Fruit fly (Drosophila melanogaster) S2 (cell line): ENCODE results near the gene Ser12.

ENCODE experiments used
- CG8478 ChIP-seq: fragments of >200 bp; optimal IDR thresholded peaks from 2 replicates; lab custom pipeline; 2018
- CTCF ChIP-seq, 2 experiments: fragments of >200 bp; optimal IDR thresholded peaks; 2 replicates each; lab custom pipeline; 2018

DNA sequence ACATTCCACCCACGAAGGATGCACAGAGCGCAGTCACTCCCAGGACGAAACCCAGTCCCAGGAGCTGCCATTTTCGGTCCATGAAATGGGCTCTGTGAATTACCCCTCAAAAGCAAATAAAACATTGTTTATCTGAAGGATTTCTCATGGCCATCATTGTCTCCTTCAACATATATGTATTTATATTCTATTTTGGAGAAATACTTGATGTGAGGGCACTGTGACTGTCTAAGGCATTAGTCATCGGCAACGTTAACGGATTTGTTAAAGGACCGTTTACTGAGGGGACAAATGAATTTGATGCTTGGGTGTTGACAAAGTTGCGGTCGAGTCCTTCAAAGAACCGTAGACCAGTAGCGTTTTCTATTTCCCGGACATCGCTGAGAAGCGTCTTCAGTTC, 11.8 kb downstream of the Ser12 start, which contains the start of gene Tengl2:
- TF ChIP-seq CG8478 (lab: Kevin White, UChicago): no peak
- no peak for TF ChIP-seq CTCF (optimal IDR thresholded peaks at IDR 0.05; lab: Kevin White, UChicago)
